Worm (Caenorhabditis elegans) whole organism, early embryonic: ENCODE results near the gene dpy-21.

ENCODE experiments used
- aly-1 ChIP-seq: sonication (generic microtip); optimal IDR thresholded peaks from 2 replicates; lab custom pipeline; 2016; ENCODE audit warnings: missing genetic modification characterization, missing compliant biosample characterization
- ama-1 ChIP-seq: fragments of 150-350 bp; optimal IDR thresholded peaks from 2 replicates; lab custom pipeline; 2014
- ceh-13 ChIP-seq: fragments of 200-800 bp; sonication (Bioruptor generic); optimal IDR thresholded peaks from 2 replicates; lab custom pipeline; 2018; ENCODE audit warnings: mild to moderate bottlenecking, missing genetic modification characterization, missing compliant biosample characterization
- flt-1 ChIP-seq: fragments of 200-800 bp; sonication (Bioruptor generic); IDR thresholded peaks from 2 replicates; pipeline ENCODE4 v1.3.6; 2022; ENCODE audit warnings: missing genetic modification characterization, missing compliant biosample characterization
- hmg-4 ChIP-seq: fragments of 200-800 bp; sonication (Bioruptor generic); optimal IDR thresholded peaks from 2 replicates; lab custom pipeline; 2018; ENCODE audit warnings: mild to moderate bottlenecking, missing genetic modification characterization, missing compliant biosample characterization
- hnd-1 ChIP-seq: sonication (generic microtip); optimal IDR thresholded peaks from 2 replicates; lab custom pipeline; 2016; ENCODE audit warnings: missing genetic modification characterization, missing compliant biosample characterization
- pes-1 ChIP-seq: fragments of 200-800 bp; sonication (Bioruptor generic); IDR thresholded peaks from 2 replicates; pipeline ENCODE4 v1.3.6; 2022; ENCODE audit warnings: missing genetic modification reagents, missing genetic modification characterization, missing compliant biosample characterization
- scrt-1 ChIP-seq: fragments of 200-800 bp; sonication (Bioruptor generic); IDR thresholded peaks from 2 replicates; pipeline ENCODE4 v1.3.6; 2022; ENCODE audit warnings: missing genetic modification characterization, missing compliant biosample characterization
- sea-1 ChIP-seq: fragments of 200-800 bp; sonication (Bioruptor generic); conservative IDR thresholded peaks from 2 replicates; pipeline ENCODE4 v1.3.6; 2022; ENCODE audit warnings: missing genetic modification characterization, missing compliant biosample characterization
- tbx-11 ChIP-seq: fragments of 200-800 bp; sonication (Bioruptor generic); IDR thresholded peaks from 2 replicates; pipeline ENCODE4 v1.3.6; 2022; ENCODE audit warnings: missing genetic modification characterization, missing compliant biosample characterization

DNA sequence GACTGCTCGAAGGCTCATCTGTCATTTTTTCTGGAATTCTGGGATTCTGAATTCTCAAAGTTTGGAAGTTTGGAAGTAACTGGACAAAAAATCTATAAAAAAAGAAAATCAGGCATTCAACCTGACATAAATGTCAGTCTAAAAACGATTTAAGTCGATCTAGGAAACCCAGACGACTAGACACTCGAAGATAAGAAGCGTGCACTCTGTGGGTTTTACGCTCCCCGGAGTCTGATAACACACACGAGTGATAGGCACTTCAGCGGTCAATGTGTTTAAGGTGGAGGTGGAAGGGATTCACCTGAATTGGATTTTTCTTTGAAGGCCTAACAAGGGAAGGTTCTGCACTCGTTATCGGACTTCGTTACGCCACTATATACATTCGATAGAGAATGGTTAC, 60.1 kb downstream of the dpy-21 start, which contains the start of gene C06H5.6:
- TF ChIP-seq hmg-4 (GFP tag; lab: Kevin White, UChicago), result no peak
- TF ChIP-seq scrt-1 (GFP tag; lab: Robert Waterston, UW), result no peak
- TF ChIP-seq ceh-13 (GFP tag; lab: Kevin White, UChicago), result no peak
- TF ChIP-seq ama-1 (lab: Kevin White, UChicago), result no peak
- no peak for TF ChIP-seq tbx-11 (GFP tag; lab: Robert Waterston, UW)
- no peak for TF ChIP-seq aly-1 (tag; lab: Kevin White, UChicago)
- TF ChIP-seq sea-1 (GFP tag; lab: Robert Waterston, UW), result no peak
- no peak for TF ChIP-seq pes-1 (GFP tag; lab: Robert Waterston, UW)
- no peak for TF ChIP-seq flt-1 (GFP tag; lab: Robert Waterston, UW)
- TF ChIP-seq hnd-1 (tag; lab: Kevin White, UChicago), result no peak
